Fruit fly (Drosophila melanogaster): ENCODE measurements around the gene CG15725.

The CG15725 gene

DNA sequence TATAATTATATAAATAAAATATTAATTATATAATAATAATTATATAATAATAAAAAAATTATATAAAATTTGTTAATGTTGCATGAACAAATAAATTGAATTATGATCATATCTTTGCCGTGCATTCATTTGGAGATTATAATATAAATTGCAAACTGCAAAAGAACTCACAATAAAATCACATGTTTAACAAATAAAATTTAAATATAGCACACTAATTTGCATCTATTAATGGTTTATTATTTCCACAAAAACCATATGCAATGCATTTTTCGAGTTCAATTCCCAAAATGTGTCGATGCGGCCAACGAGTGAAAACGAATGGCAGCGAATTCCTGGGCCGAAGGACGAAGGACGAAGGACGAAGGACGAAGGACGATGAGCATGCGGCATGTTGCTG, at the start of gene CG15725:
Gene CG15725, plus strand, starts transcription at position 301 of the 400 bp plus-strand sequence.
- no peak for TF ChIP-seq CG11902 (GFP tag; optimal IDR thresholded peaks at IDR 0.05)
- TF ChIP-seq Lpt (GFP tag; optimal IDR thresholded peaks at IDR 0.05), result no peak

DNA sequence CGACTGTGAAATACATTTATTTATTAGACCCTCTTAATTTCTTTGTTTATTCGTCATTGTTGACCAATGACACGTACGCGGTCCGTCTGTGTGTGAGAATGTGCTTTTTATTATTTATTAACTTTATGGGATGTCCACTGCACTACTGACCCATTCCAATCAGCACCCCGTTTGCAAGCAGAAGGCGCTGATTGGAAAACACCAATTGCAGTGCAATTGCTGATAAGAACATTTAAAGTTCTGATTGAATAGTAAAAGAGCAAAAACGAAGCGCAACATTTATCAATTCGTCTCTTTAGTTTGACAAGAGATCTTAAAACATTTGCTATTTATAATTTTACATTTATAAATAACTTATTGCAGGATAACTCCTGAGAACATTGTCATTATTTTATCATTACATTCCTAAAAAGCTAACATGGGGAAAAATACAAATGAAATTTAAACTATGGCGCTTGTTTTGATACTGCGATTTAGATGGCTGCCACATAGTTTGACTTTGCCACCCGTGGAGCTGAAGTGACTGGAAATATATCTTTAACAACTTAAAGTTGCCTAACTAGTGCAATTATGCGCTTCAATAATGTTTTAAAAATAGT, 47.2 kb upstream of the CG15725 start:
- peak; percentile 1 for TF ChIP-seq svp (GFP tag)
- TF ChIP-seq CG15336 (GFP tag; IDR thresholded peaks at IDR 0.05), result no peak
- peak; percentile 9 for TF ChIP-seq vri (GFP tag; optimal IDR thresholded peaks at IDR 0.05)

DNA sequence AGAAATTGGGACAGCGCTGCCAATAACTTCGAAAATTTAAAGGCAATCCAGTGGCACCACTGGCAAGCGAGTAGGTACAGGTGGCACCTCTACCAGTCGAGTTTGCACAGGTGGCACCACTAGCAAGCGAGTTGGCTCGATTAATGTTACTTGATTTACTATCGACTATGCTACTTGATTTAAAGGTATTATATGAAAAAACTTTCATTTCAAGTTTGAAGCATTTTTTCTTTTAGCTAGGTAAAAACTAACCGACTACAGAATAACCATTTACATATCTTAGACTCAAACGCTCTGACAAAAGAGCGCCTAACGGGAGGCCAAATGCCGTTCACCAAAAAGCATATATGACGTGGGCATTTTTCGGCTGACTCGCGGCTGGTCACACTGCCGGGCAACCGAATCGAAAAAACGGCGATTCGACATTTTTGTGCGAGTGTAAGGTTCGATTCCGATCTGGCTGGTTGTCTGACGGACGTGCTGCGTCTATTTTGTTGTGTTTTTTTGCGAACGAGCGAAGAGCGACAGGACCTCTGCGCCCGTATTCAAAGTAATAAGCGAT, 46.6 kb upstream of the CG15725 start, which contains the start of gene Tis11:
Gene Tis11, plus strand, starts transcription at position 417 of the 562 bp plus-strand sequence.
- TF ChIP-seq Ets96B (tag; optimal IDR thresholded peaks at IDR 0.05) (no peak), CG6854 (GFP tag; optimal IDR thresholded peaks at IDR 0.05) (peak; percentile 60), net (GFP tag; optimal IDR thresholded peaks at IDR 0.05) (peak; percentile 27), Sox14 (GFP tag; optimal IDR thresholded peaks at IDR 0.05) (peak; percentile 28), ss (GFP tag; optimal IDR thresholded peaks at IDR 0.05) (peak; percentile 9 to 15), CG6163 (GFP tag; IDR thresholded peaks at IDR 0.05) (peak; percentile 10; the same call in 2 of the 3 replicates), vri (GFP tag; optimal IDR thresholded peaks at IDR 0.05) (peak; percentile 40), eg (GFP tag; IDR thresholded peaks at IDR 0.05) (peak; percentile 47; the same call in 2 of the 3 replicates), Eip75B (GFP tag; optimal IDR thresholded peaks at IDR 0.05) (no peak), CG6276 (GFP tag; optimal IDR thresholded peaks at IDR 0.05) (no peak), achi (GFP tag; optimal IDR thresholded peaks at IDR 0.05) (peak; percentile 96), CG3919 (GFP tag; optimal IDR thresholded peaks at IDR 0.05) (peak; percentile 26), svp (GFP tag) (peak; percentile 62)

DNA sequence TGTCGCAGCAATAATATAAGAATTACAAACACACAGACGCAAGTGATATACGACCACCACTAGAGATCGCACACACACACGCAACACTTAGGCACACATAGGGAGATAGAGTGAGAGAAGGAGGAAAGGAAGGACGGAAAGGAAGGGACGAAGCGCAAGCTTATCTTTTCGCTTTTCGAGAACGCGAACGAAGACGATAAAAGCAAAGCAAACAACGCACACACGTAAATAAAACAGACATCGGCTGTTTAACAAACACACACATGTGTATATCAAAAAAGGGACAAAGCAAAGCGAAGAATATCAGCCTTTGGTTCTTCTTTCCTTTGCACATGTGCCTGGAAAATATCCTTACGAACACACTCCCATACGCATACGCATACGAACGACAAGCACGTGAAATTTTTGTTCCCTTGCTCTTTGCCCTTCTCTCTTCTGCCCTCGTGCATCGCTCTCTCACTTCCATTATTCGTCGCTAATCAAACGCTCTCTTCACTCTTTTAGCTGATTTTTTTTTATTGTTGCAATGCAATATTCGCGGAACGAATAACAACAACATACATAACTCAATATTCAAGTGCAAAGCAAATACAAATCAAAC, 45.5 kb upstream of the CG15725 start:
- TF ChIP-seq fd59A (GFP tag; optimal IDR thresholded peaks at IDR 0.05), result no peak
- TF ChIP-seq CG6792 (GFP tag; optimal IDR thresholded peaks at IDR 0.05), result peak; percentile 29
- TF ChIP-seq CG11762 (GFP tag; optimal IDR thresholded peaks at IDR 0.05; ENCODE audit: insufficient read depth), result no peak
- peak; percentile 50 for TF ChIP-seq Blimp-1 (GFP tag; optimal IDR thresholded peaks at IDR 0.05)
- no peak for TF ChIP-seq Gug (GFP tag; IDR thresholded peaks at IDR 0.05)
- no peak for TF ChIP-seq pdm3 (GFP tag; optimal IDR thresholded peaks at IDR 0.05)
- no peak for TF ChIP-seq CG4318 (GFP tag; optimal IDR thresholded peaks at IDR 0.05)
- TF ChIP-seq esn (GFP tag; optimal IDR thresholded peaks at IDR 0.05), result peak; percentile 12
- TF ChIP-seq dac (GFP tag; optimal IDR thresholded peaks at IDR 0.05), result no peak
- no peak for TF ChIP-seq cyc (GFP tag; optimal IDR thresholded peaks at IDR 0.05)
- peak; percentile 8 for TF ChIP-seq fd85E (GFP tag; optimal IDR thresholded peaks at IDR 0.05)
- no peak for TF ChIP-seq CG11902 (GFP tag; optimal IDR thresholded peaks at IDR 0.05)
- TF ChIP-seq Hr38 (GFP tag; optimal IDR thresholded peaks at IDR 0.05), result no peak
- TF ChIP-seq CG11294 (GFP tag; IDR thresholded peaks at IDR 0.05), result no peak; the same call in 1 of the 2 replicates
- TF ChIP-seq CG10631 (GFP tag; optimal IDR thresholded peaks at IDR 0.05), result peak; percentile 21
- TF ChIP-seq ss (GFP tag; optimal IDR thresholded peaks at IDR 0.05), result peak; percentile 71 to 74
- TF ChIP-seq Sox14 (GFP tag; optimal IDR thresholded peaks at IDR 0.05), result no peak
- peak; percentile 77 for TF ChIP-seq vri (GFP tag; optimal IDR thresholded peaks at IDR 0.05)
- peak; percentile 13 for TF ChIP-seq spab (GFP tag; optimal IDR thresholded peaks at IDR 0.05)
- no peak for TF ChIP-seq CG16779 (tag; optimal IDR thresholded peaks at IDR 0.05)
- no peak for TF ChIP-seq Eip75B (GFP tag; optimal IDR thresholded peaks at IDR 0.05)
- TF ChIP-seq fkh (GFP tag; optimal IDR thresholded peaks at IDR 0.05), result peak; percentile 88
- no peak for TF ChIP-seq acj6 (GFP tag; optimal IDR thresholded peaks at IDR 0.05)
- TF ChIP-seq Ets21C (GFP tag; optimal IDR thresholded peaks at IDR 0.05), result no peak
- no peak for TF ChIP-seq CG10669 (GFP tag; optimal IDR thresholded peaks at IDR 0.05)
- no peak for TF ChIP-seq Smox (GFP tag; optimal IDR thresholded peaks at IDR 0.05)
- TF ChIP-seq Hr39 (GFP tag; optimal IDR thresholded peaks at IDR 0.05), result no peak
- TF ChIP-seq eg (GFP tag; IDR thresholded peaks at IDR 0.05), result no peak
- TF ChIP-seq achi (GFP tag; optimal IDR thresholded peaks at IDR 0.05), result no peak
- peak; percentile 14 for TF ChIP-seq CG34406 (GFP tag; optimal IDR thresholded peaks at IDR 0.05)
- peak; percentile 8 for TF ChIP-seq CG3032 (tag; optimal IDR thresholded peaks at IDR 0.05)
- no peak for TF ChIP-seq OdsH (GFP tag; optimal IDR thresholded peaks at IDR 0.05)
- peak; percentile 7 for TF ChIP-seq CG8632 (GFP tag; optimal IDR thresholded peaks at IDR 0.05)
- TF ChIP-seq Sox102F (GFP tag; optimal IDR thresholded peaks at IDR 0.05), result peak; percentile 44

All from whole organism, prepupa.